4 worm cellular contexts compared by ENCODE assay signal in the genomic region with DNA sequence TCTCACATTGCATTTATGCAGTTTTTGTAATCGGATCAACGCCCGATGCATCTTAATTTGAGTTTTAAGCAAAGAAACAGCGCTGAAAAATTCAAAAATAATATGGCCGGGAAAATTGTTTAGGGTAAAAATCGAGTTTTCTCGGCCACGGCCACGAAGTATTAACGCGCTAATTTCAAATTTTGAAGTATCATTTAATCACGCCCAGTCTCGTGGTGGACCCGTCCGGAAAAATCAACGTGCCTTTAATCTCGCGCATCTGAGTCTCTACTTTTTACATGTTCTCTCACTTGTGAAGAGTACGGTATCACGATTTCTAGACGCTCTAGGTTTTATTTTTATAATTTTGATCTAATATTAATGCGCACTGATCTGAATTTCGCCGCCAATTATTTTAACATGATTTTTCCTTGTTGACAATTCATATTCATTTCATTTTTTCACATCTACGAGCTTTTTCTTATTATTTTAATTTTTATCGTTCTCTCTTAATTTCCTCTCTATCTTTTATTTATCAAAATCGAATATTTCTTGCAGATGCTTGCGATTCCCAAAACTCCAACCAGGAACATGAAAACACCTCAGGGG.
A peak's percentile ranks its signal among the peaks of the same experiment; 100 is the strongest.
TF ChIP-seq lines count a peak whose summit lies in the region.

A gene (minus strand): TSS at position 51 of the 588 bp plus-strand sequence.
A gene (plus strand): TSS at position 538 of the 588 bp plus-strand sequence.

TF ChIP-seq in whole organism, L1 larva, 84 proteins besides CTCF, POLR2A, EP300 and RAD21 (continued from another document and continues in another):
- TF ChIP-seq nhr-71 (tag; optimal IDR thresholded peaks at IDR 0.05; lab: Kevin White, UChicago) (peak; percentile 67), pag-3 (tag; optimal IDR thresholded peaks at IDR 0.05; lab: Kevin White, UChicago; ENCODE audit: borderline replicate concordance, insufficient read depth) (no peak), irx-1 (tag; optimal IDR thresholded peaks at IDR 0.05; lab: Kevin White, UChicago) (peak; percentile 69), ztf-11 (tag; optimal IDR thresholded peaks at IDR 0.05; lab: Kevin White, UChicago) (peak in 1 of 2 experiments; percentile 66), ztf-4 (tag; optimal IDR thresholded peaks at IDR 0.05; lab: Kevin White, UChicago) (no peak), nhr-12 (tag; optimal IDR thresholded peaks at IDR 0.05; lab: Kevin White, UChicago) (no peak), xbp-1 (tag; optimal IDR thresholded peaks at IDR 0.05; lab: Kevin White, UChicago) (peak; percentile 35), sox-4 (tag; optimal IDR thresholded peaks at IDR 0.05; lab: Kevin White, UChicago) (peak; percentile 19), lin-13 (GFP tag; optimal IDR thresholded peaks at IDR 0.05; lab: Kevin White, UChicago) (peak; percentile 3), zip-4 (GFP tag; optimal IDR thresholded peaks at IDR 0.05; lab: Kevin White, UChicago) (no peak), aly-2 (tag; optimal IDR thresholded peaks at IDR 0.05; lab: Kevin White, UChicago) (no peak), lin-39 (tag; optimal IDR thresholded peaks at IDR 0.05; lab: Kevin White, UChicago) (no peak), fos-1 (tag; optimal IDR thresholded peaks at IDR 0.05; lab: Kevin White, UChicago) (no peak), nhr-47 (tag; optimal IDR thresholded peaks at IDR 0.05; lab: Kevin White, UChicago) (peak; percentile 70), C04F5.9 (tag; optimal IDR thresholded peaks at IDR 0.05; lab: Kevin White, UChicago) (no peak), skn-1 (tag; optimal IDR thresholded peaks at IDR 0.05; lab: Kevin White, UChicago) (peak; percentile 31), C34B4.2 (tag; optimal IDR thresholded peaks at IDR 0.05; lab: Kevin White, UChicago) (no peak), pqm-1 (tag; optimal IDR thresholded peaks at IDR 0.05; lab: Kevin White, UChicago) (no peak), sup-37 (GFP tag; optimal IDR thresholded peaks at IDR 0.05; lab: Kevin White, UChicago) (no peak), unc-98 (GFP tag; IDR thresholded peaks at IDR 0.05; lab: Robert Waterston, UW) (no peak), lir-3 (tag; optimal IDR thresholded peaks at IDR 0.05; lab: Kevin White, UChicago; ENCODE audit: poor library complexity) (peak; percentile 82), hlh-4 (tag; optimal IDR thresholded peaks at IDR 0.05; lab: Kevin White, UChicago) (no peak), nhr-90 (tag; optimal IDR thresholded peaks at IDR 0.05; lab: Kevin White, UChicago; ENCODE audit: poor library complexity) (peak; percentile 64), egl-13 (tag; optimal IDR thresholded peaks at IDR 0.05; lab: Kevin White, UChicago) (peak; percentile 61), tbx-2 (tag; optimal IDR thresholded peaks at IDR 0.05; lab: Kevin White, UChicago) (peak; percentile 58), snpc-4 (tag; optimal IDR thresholded peaks at IDR 0.05; lab: Kevin White, UChicago) (peak; percentile 20), unc-86 (tag; optimal IDR thresholded peaks at IDR 0.05; lab: Kevin White, UChicago) (peak; percentile 10), sptf-1 (tag; optimal IDR thresholded peaks at IDR 0.05; lab: Kevin White, UChicago) (no peak), swsn-7 (tag; optimal IDR thresholded peaks at IDR 0.05; lab: Kevin White, UChicago) (peak; percentile 43), ceh-8 (GFP tag; optimal IDR thresholded peaks at IDR 0.05; lab: Kevin White, UChicago) (no peak), nhr-11 (tag; optimal IDR thresholded peaks at IDR 0.05; lab: Kevin White, UChicago) (no peak)

TF ChIP-seq in whole organism, L3 larva, 47 proteins besides CTCF, POLR2A, EP300 and RAD21 (continued from another document):
- TF ChIP-seq ZK546.5 (tag; optimal IDR thresholded peaks at IDR 0.05; lab: Kevin White, UChicago), result no peak
- TF ChIP-seq ceh-82 (tag; optimal IDR thresholded peaks at IDR 0.05; lab: Kevin White, UChicago), result no peak
- TF ChIP-seq ceh-16 (tag; optimal IDR thresholded peaks at IDR 0.05; lab: Kevin White, UChicago), result no peak
- no peak for TF ChIP-seq nhr-11 (tag; optimal IDR thresholded peaks at IDR 0.05; lab: Kevin White, UChicago)
- TF ChIP-seq fkh-2 (tag; optimal IDR thresholded peaks at IDR 0.05; lab: Kevin White, UChicago), result no peak
- TF ChIP-seq fkh-10 (GFP tag; optimal IDR thresholded peaks at IDR 0.05; lab: Kevin White, UChicago), result no peak
- peak; percentile 47 for TF ChIP-seq nhr-43 (tag; optimal IDR thresholded peaks at IDR 0.05; lab: Kevin White, UChicago; ENCODE audit: poor library complexity, severe bottlenecking)
- TF ChIP-seq lin-39 (tag; optimal IDR thresholded peaks at IDR 0.05; lab: Kevin White, UChicago), result no peak
- no peak for TF ChIP-seq pqm-1 (tag; optimal IDR thresholded peaks at IDR 0.05; lab: Kevin White, UChicago)
- no peak for TF ChIP-seq elt-1 (tag; optimal IDR thresholded peaks at IDR 0.05; lab: Kevin White, UChicago)
- TF ChIP-seq aly-2 (tag; optimal IDR thresholded peaks at IDR 0.05; lab: Kevin White, UChicago), result no peak
- TF ChIP-seq elt-3 (tag; optimal IDR thresholded peaks at IDR 0.05; lab: Kevin White, UChicago), result no peak
- no peak for TF ChIP-seq ceh-9 (tag; optimal IDR thresholded peaks at IDR 0.05; lab: Kevin White, UChicago)
- TF ChIP-seq egl-5 (tag; optimal IDR thresholded peaks at IDR 0.05; lab: Kevin White, UChicago), result peak; percentile 11
- TF ChIP-seq nfya-1 (tag; optimal IDR thresholded peaks at IDR 0.05; lab: Kevin White, UChicago; ENCODE audit: insufficient read depth), result peak; percentile 46
- no peak for TF ChIP-seq nhr-76 (tag; optimal IDR thresholded peaks at IDR 0.05; lab: Kevin White, UChicago)
- no peak for TF ChIP-seq egl-27 (tag; optimal IDR thresholded peaks at IDR 0.05; lab: Kevin White, UChicago)
- TF ChIP-seq nhr-25 (tag; optimal IDR thresholded peaks at IDR 0.05; lab: Kevin White, UChicago), result no peak
- TF ChIP-seq fos-1 (tag; optimal IDR thresholded peaks at IDR 0.05; lab: Kevin White, UChicago), result no peak
- TF ChIP-seq ama-1 (optimal IDR thresholded peaks at IDR 0.05; lab: Kevin White, UChicago), result no peak
- no peak for TF ChIP-seq daf-12 (tag; optimal IDR thresholded peaks at IDR 0.05; lab: Kevin White, UChicago)
- TF ChIP-seq nhr-12 (tag; optimal IDR thresholded peaks at IDR 0.05; lab: Kevin White, UChicago), result no peak
- no peak for TF ChIP-seq zag-1 (tag; optimal IDR thresholded peaks at IDR 0.05; lab: Kevin White, UChicago)
- no peak for TF ChIP-seq lsy-12 (tag; optimal IDR thresholded peaks at IDR 0.05; lab: Kevin White, UChicago)
- TF ChIP-seq unc-62 (GFP tag; optimal IDR thresholded peaks at IDR 0.05; lab: Kevin White, UChicago), result no peak
- no peak for TF ChIP-seq mdl-1 (tag; optimal IDR thresholded peaks at IDR 0.05; lab: Kevin White, UChicago)
- no peak for TF ChIP-seq R02D3.7 (tag; optimal IDR thresholded peaks at IDR 0.05; lab: Kevin White, UChicago)
- no peak for TF ChIP-seq ceh-28 (tag; optimal IDR thresholded peaks at IDR 0.05; lab: Kevin White, UChicago)
- no peak for TF ChIP-seq sea-2 (GFP tag; optimal IDR thresholded peaks at IDR 0.05; lab: Kevin White, UChicago)
- no peak for TF ChIP-seq nhr-23 (tag; optimal IDR thresholded peaks at IDR 0.05; lab: Kevin White, UChicago)
- TF ChIP-seq mml-1 (tag; optimal IDR thresholded peaks at IDR 0.05; lab: Kevin White, UChicago), result no peak
- TF ChIP-seq snpc-4 (tag; optimal IDR thresholded peaks at IDR 0.05; lab: Kevin White, UChicago), result peak; percentile 52
- no peak for TF ChIP-seq nhr-237 (tag; optimal IDR thresholded peaks at IDR 0.05; lab: Kevin White, UChicago)
- TF ChIP-seq nhr-77 (tag; optimal IDR thresholded peaks at IDR 0.05; lab: Kevin White, UChicago), result no peak

TF ChIP-seq in whole organism, L4 larva, 104 proteins besides CTCF, POLR2A, EP300 and RAD21 (continued from another document and continues in another):
- TF ChIP-seq Y75B8A.6 (GFP tag; IDR thresholded peaks at IDR 0.05; lab: Robert Waterston, UW), result no peak
- no peak for TF ChIP-seq spr-3 (GFP tag; optimal IDR thresholded peaks at IDR 0.05; lab: Kevin White, UChicago)
- peak; percentile 53 for TF ChIP-seq lin-38 (GFP tag; IDR thresholded peaks at IDR 0.05; lab: Robert Waterston, UW)
- no peak for TF ChIP-seq zip-11 (GFP tag; IDR thresholded peaks at IDR 0.05; lab: Robert Waterston, UW)
- no peak for TF ChIP-seq nhr-76 (tag; optimal IDR thresholded peaks at IDR 0.05; lab: Kevin White, UChicago)
- TF ChIP-seq mes-2 (tag; optimal IDR thresholded peaks at IDR 0.05; lab: Kevin White, UChicago; ENCODE audit: poor library complexity, severe bottlenecking), result peak; percentile 96
- no peak for TF ChIP-seq daf-8 (GFP tag; IDR thresholded peaks at IDR 0.05; lab: Robert Waterston, UW)
- TF ChIP-seq ZK337.2 (GFP tag; IDR thresholded peaks at IDR 0.05; lab: Robert Waterston, UW), result no peak
- TF ChIP-seq Y48G9A.11 (GFP tag; IDR thresholded peaks at IDR 0.05; lab: Robert Waterston, UW), result peak; percentile 69
- peak in 1 of 2 experiments; percentile 69 for TF ChIP-seq hif-1 (tag; optimal IDR thresholded peaks at IDR 0.05; lab: Kevin White, UChicago)
- no peak for TF ChIP-seq lin-1 (GFP tag; IDR thresholded peaks at IDR 0.05; lab: Robert Waterston, UW)
- no peak for TF ChIP-seq unc-62 (GFP tag; optimal IDR thresholded peaks at IDR 0.05 in 1 of 2; lab: Kevin White, UChicago)
- no peak for TF ChIP-seq unc-62 (tag; optimal IDR thresholded peaks at IDR 0.05; lab: Kevin White, UChicago)
- no peak for TF ChIP-seq ceh-32 (tag; optimal IDR thresholded peaks at IDR 0.05; lab: Kevin White, UChicago; ENCODE audit: poor library complexity)
- TF ChIP-seq ztf-7 (tag; optimal IDR thresholded peaks at IDR 0.05; lab: Kevin White, UChicago), result no peak
- no peak for TF ChIP-seq jun-1 (tag; optimal IDR thresholded peaks at IDR 0.05; lab: Kevin White, UChicago)
- peak; percentile 71 for TF ChIP-seq F49E8.2 (tag; optimal IDR thresholded peaks at IDR 0.05; lab: Kevin White, UChicago; ENCODE audit: borderline replicate concordance)
- TF ChIP-seq fos-1 (tag; optimal IDR thresholded peaks at IDR 0.05; lab: Kevin White, UChicago), result no peak
- peak; percentile 89 for TF ChIP-seq dpl-1 (GFP tag; optimal IDR thresholded peaks at IDR 0.05; lab: Kevin White, UChicago)
- no peak for TF ChIP-seq madf-5 (GFP tag; IDR thresholded peaks at IDR 0.05; lab: Robert Waterston, UW)
- TF ChIP-seq attf-4 (tag; optimal IDR thresholded peaks at IDR 0.05; lab: Kevin White, UChicago), result no peak
- TF ChIP-seq lin-39 (tag; optimal IDR thresholded peaks at IDR 0.05; lab: Kevin White, UChicago), result no peak
- TF ChIP-seq dve-1 (tag; optimal IDR thresholded peaks at IDR 0.05; lab: Kevin White, UChicago; ENCODE audit: insufficient read depth), result no peak
- no peak for TF ChIP-seq spr-1 (tag; optimal IDR thresholded peaks at IDR 0.05; lab: Kevin White, UChicago)
- no peak for TF ChIP-seq set-16 (GFP tag; IDR thresholded peaks at IDR 0.05; lab: Robert Waterston, UW)
- TF ChIP-seq snpc-4 (tag; optimal IDR thresholded peaks at IDR 0.05; lab: Kevin White, UChicago), result no peak
- TF ChIP-seq nhr-6 (tag; optimal IDR thresholded peaks at IDR 0.05; lab: Kevin White, UChicago), result no peak
- TF ChIP-seq cey-2 (tag; optimal IDR thresholded peaks at IDR 0.05; lab: Kevin White, UChicago; ENCODE audit: borderline replicate concordance, insufficient read depth), result no peak
- TF ChIP-seq fkh-10 (GFP tag; optimal IDR thresholded peaks at IDR 0.05; lab: Kevin White, UChicago), result no peak
- TF ChIP-seq dmd-6 (GFP tag; IDR thresholded peaks at IDR 0.05; lab: Robert Waterston, UW), result no peak
- TF ChIP-seq nhr-25 (tag; optimal IDR thresholded peaks at IDR 0.05; lab: Kevin White, UChicago; ENCODE audit: borderline replicate concordance, insufficient read depth), result no peak
- no peak for TF ChIP-seq ZK546.5 (tag; optimal IDR thresholded peaks at IDR 0.05; lab: Kevin White, UChicago)
- no peak for TF ChIP-seq saeg-2 (GFP tag; IDR thresholded peaks at IDR 0.05; lab: Robert Waterston, UW)
- TF ChIP-seq pha-4 (GFP tag; IDR thresholded peaks at IDR 0.05; lab: Robert Waterston, UW), result no peak
- no peak for TF ChIP-seq pha-4 (tag; optimal IDR thresholded peaks at IDR 0.05; lab: Kevin White, UChicago)

TF ChIP-seq in whole organism, young adult, 124 proteins besides CTCF, POLR2A, EP300 and RAD21 (continued from another document and continues in another):
- TF ChIP-seq lsy-27 (tag; optimal IDR thresholded peaks at IDR 0.05; lab: Kevin White, UChicago; ENCODE audit: borderline replicate concordance, insufficient read depth) (no peak), pbrm-1 (GFP tag; IDR thresholded peaks at IDR 0.05; lab: Robert Waterston, UW) (peak; percentile 69; the same call in 1 of the 2 replicates), gei-17 (GFP tag; optimal IDR thresholded peaks at IDR 0.05; lab: Kevin White, UChicago) (no peak), rec-8 (tag; optimal IDR thresholded peaks at IDR 0.05; lab: Kevin White, UChicago) (peak; percentile 25 to 28), nhr-90 (tag; optimal IDR thresholded peaks at IDR 0.05; lab: Kevin White, UChicago) (no peak), rcor-1 (GFP tag; IDR thresholded peaks at IDR 0.05; lab: Robert Waterston, UW) (peak; percentile 76), lir-1 (GFP tag; conservative IDR thresholded peaks at IDR 0.05; lab: Robert Waterston, UW) (peak; percentile 57; the same call in 1 of the 2 replicates), tlf-1 (GFP tag; optimal IDR thresholded peaks at IDR 0.05; lab: Kevin White, UChicago) (peak; percentile 86), ztf-6 (GFP tag; IDR thresholded peaks at IDR 0.05; lab: Robert Waterston, UW) (no peak), ztf-25 (GFP tag; IDR thresholded peaks at IDR 0.05; lab: Robert Waterston, UW) (0 out of 2 replicates have a peak, but pooled peaks have one; percentile 44), ztf-18 (tag; optimal IDR thresholded peaks at IDR 0.05; lab: Kevin White, UChicago) (peak; percentile 29), ztf-26 (tag; optimal IDR thresholded peaks at IDR 0.05; lab: Kevin White, UChicago) (no peak), tbp1 (GFP tag; optimal IDR thresholded peaks at IDR 0.05; lab: Kevin White, UChicago) (peak; percentile 59), lin-35 (GFP tag; optimal IDR thresholded peaks at IDR 0.05; lab: Kevin White, UChicago) (peak; percentile 9 to 63 (median 40)), ceh-100 (GFP tag; IDR thresholded peaks at IDR 0.05; lab: Robert Waterston, UW) (peak; percentile 43; the same call in 1 of the 2 replicates), let-526 (GFP tag; IDR thresholded peaks at IDR 0.05; lab: Robert Waterston, UW) (no peak), ccch-3 (GFP tag; optimal IDR thresholded peaks at IDR 0.05; lab: Kevin White, UChicago) (no peak), F33H1.4 (GFP tag; IDR thresholded peaks at IDR 0.05; lab: Robert Waterston, UW) (peak; percentile 79), dpl-1 (GFP tag; optimal IDR thresholded peaks at IDR 0.05; lab: Kevin White, UChicago) (peak; percentile 80), ceh-91 (GFP tag; IDR thresholded peaks at IDR 0.05; lab: Robert Waterston, UW) (peak; percentile 90), Y95B8A.8 (GFP tag; IDR thresholded peaks at IDR 0.05; lab: Robert Waterston, UW) (peak; percentile 72; the same call in 1 of the 2 replicates), bed-2 (GFP tag; IDR thresholded peaks at IDR 0.05; lab: Robert Waterston, UW) (peak; percentile 71; the same call in 1 of the 2 replicates), nhr-120 (GFP tag; IDR thresholded peaks at IDR 0.05; lab: Robert Waterston, UW) (no peak), unc-130 (GFP tag; optimal IDR thresholded peaks at IDR 0.05; lab: Kevin White, UChicago) (peak; percentile 94), snpc-3.4 (tag; optimal IDR thresholded peaks at IDR 0.05; lab: Kevin White, UChicago) (peak; percentile 81), B0019.2 (GFP tag; conservative IDR thresholded peaks at IDR 0.05; lab: Robert Waterston, UW) (peak; percentile 79), somi-1 (GFP tag; optimal IDR thresholded peaks at IDR 0.05; lab: Kevin White, UChicago) (no peak), hlh-26 (GFP tag; conservative IDR thresholded peaks at IDR 0.05; lab: Robert Waterston, UW) (no peak), lin-54 (GFP tag; optimal IDR thresholded peaks at IDR 0.05; lab: Kevin White, UChicago) (peak; percentile 95), nfyb-1 (GFP tag; IDR thresholded peaks at IDR 0.05; lab: Robert Waterston, UW) (peak; percentile 56; the same call in 1 of the 2 replicates), snpc-1.1 (tag; optimal IDR thresholded peaks at IDR 0.05; lab: Kevin White, UChicago; ENCODE audit: insufficient read depth) (peak; percentile 40), D2030.7 (GFP tag; IDR thresholded peaks at IDR 0.05; lab: Robert Waterston, UW) (peak; percentile 95), attf-6 (GFP tag; IDR thresholded peaks at IDR 0.05; lab: Robert Waterston, UW) (peak; percentile 77; the same call in 1 of the 2 replicates), snpc-4 (GFP tag; optimal IDR thresholded peaks at IDR 0.05; lab: Kevin White, UChicago) (peak; percentile 42), snpc-4 (tag; optimal IDR thresholded peaks at IDR 0.05; lab: Kevin White, UChicago) (peak; percentile 9 to 48 (median 26)), F57A8.1 (GFP tag; optimal IDR thresholded peaks at IDR 0.05; lab: Kevin White, UChicago) (no peak), athp-1 (tag; optimal IDR thresholded peaks at IDR 0.05; lab: Kevin White, UChicago) (peak; percentile 57), ekl-4 (GFP tag; IDR thresholded peaks at IDR 0.05; lab: Robert Waterston, UW) (peak; percentile 74)
